Fruit fly (Drosophila melanogaster): Measurements from ENCODE around the gene CG13722.

CG13722 gene

DNA sequence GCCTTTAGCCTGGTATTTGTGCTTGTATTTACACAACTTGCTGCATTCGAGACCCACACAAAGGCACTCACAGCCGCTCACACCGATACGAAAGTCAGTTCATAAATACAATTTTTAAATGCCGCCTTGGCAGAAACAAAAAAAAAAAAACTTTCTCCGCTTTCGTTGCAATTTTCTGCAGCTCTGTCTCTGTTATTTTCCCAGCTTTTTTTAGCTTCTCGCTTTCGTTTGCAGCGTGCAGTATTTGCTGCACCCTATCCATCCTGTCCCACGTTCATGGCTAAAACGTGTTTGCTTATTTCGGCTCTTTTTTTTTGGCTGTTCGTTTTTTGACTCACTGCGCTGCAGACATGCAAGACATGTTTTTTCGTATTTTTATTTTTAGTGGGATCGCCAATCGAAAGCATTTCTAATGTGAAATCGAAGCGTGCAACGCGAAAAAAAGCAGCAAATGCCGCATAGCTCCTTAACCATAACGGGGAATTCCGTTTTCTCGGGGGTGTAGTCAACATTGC lies 28.7 kb upstream of the CG13722 start:
- peak; percentile 38 for TF ChIP-seq CG15336 (GFP tag; IDR thresholded peaks at IDR 0.05)
- peak; percentile 61 for TF ChIP-seq Eip78C (GFP tag)
- TF ChIP-seq Blimp-1 (GFP tag; optimal IDR thresholded peaks at IDR 0.05), result peak; percentile 91
- peak; percentile 7 for TF ChIP-seq CG32006 (GFP tag; optimal IDR thresholded peaks at IDR 0.05)
- no peak for TF ChIP-seq Sox15 (GFP tag; optimal IDR thresholded peaks at IDR 0.05)
- no peak for TF ChIP-seq spab (GFP tag; optimal IDR thresholded peaks at IDR 0.05)
- no peak for TF ChIP-seq CG9139 (GFP tag; optimal IDR thresholded peaks at IDR 0.05)
- TF ChIP-seq CG8119 (GFP tag; IDR thresholded peaks at IDR 0.05), result peak; percentile 70; the same call in 2 of the 3 replicates
- no peak for TF ChIP-seq vri (GFP tag; optimal IDR thresholded peaks at IDR 0.05)
- TF ChIP-seq salr (GFP tag; optimal IDR thresholded peaks at IDR 0.05), result no peak
- no peak for TF ChIP-seq pdm3 (GFP tag; optimal IDR thresholded peaks at IDR 0.05)
- no peak for TF ChIP-seq CG8632 (GFP tag; optimal IDR thresholded peaks at IDR 0.05)
- no peak for TF ChIP-seq CG7368 (GFP tag; optimal IDR thresholded peaks at IDR 0.05)
- 0 out of 3 replicates have a peak, but pooled peaks have one; percentile 27 for TF ChIP-seq CG6163 (GFP tag; IDR thresholded peaks at IDR 0.05)
- TF ChIP-seq CG6276 (GFP tag; optimal IDR thresholded peaks at IDR 0.05), result peak; percentile 33
- no peak for TF ChIP-seq Met (GFP tag; optimal IDR thresholded peaks at IDR 0.05)

DNA sequence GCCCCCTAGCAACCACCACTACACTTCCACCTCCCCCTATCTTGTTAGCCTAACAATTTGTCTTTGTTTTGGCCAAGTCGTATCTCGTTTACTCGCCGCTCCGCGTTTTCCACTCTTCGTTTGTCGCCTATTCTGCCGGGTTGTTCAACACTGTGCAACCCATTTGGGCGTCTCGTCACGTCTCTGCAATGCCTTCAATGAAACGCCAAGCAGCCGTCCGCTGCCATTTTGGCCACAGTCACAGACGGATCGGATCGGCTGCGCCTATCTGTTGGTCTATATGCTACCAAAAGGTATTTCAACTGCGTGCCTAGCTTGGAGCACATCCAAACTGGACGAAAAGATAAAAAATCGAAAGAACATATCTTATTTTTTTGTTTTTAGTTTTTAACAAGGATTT lies 25.6 kb upstream of the CG13722 start:
- peak; percentile 15 for TF ChIP-seq Eip78C (GFP tag)
- TF ChIP-seq CG4318 (GFP tag; optimal IDR thresholded peaks at IDR 0.05), result no peak
- no peak for TF ChIP-seq lz (GFP tag; optimal IDR thresholded peaks at IDR 0.05)
- 0 out of 2 replicates have a peak, but pooled peaks have one; percentile 12 for TF ChIP-seq CG15336 (GFP tag; IDR thresholded peaks at IDR 0.05)

DNA sequence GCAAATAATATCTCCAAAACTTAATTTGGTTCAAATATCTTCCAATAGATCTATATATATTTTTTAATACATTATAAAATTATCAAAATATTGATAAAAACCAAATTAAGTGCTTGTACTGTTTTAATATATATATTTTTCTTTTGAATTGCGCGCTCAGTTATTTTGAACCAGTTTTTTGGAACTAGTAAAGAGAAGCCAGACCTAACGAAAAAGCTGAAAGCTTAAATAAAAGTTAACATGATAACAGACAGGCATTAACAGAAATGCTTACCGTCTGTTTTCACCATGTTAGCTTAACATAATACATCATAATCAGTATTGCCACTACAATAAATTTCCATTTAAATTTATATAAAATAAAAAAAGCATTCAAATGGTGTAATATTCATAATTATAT lies 19.6 kb upstream of the CG13722 start:
- peak; percentile 21 for TF ChIP-seq Eip78C (GFP tag)
- no peak for TF ChIP-seq salr (GFP tag; optimal IDR thresholded peaks at IDR 0.05)
- no peak for TF ChIP-seq pdm3 (GFP tag; optimal IDR thresholded peaks at IDR 0.05)
- no peak for TF ChIP-seq net (GFP tag; optimal IDR thresholded peaks at IDR 0.05)
- TF ChIP-seq spab (GFP tag; optimal IDR thresholded peaks at IDR 0.05), result no peak
- TF ChIP-seq lz (GFP tag; optimal IDR thresholded peaks at IDR 0.05), result no peak

DNA sequence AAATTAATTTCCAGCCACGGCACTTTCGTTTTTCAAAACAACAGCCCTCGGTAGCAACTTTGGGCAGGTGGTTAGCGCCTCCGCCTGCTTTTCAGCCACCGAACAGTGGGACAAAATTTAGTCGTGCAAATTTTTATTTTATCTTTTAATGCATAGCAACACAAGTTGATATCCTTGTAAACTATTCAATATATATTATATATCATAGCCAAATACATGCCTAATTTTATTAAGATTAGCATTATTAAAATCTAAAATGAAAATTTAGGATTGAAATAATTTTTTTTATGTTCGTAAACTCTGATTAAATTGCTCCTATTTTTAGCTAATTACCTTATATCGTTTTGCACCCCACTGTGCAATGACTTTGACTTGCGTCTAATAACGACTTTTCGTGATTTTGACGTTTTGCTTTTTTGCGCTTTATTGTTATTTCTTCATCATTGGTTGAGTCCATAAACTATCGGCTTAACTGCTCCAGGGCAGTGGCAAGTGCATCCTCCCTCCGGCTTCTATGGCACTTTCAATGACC lies 18.2 kb upstream of the CG13722 start:
- TF ChIP-seq net (GFP tag; optimal IDR thresholded peaks at IDR 0.05) (peak; percentile 10), CG8119 (GFP tag; IDR thresholded peaks at IDR 0.05) (peak; percentile 83), CG6854 (GFP tag; optimal IDR thresholded peaks at IDR 0.05) (no peak), Hr4 (GFP tag; optimal IDR thresholded peaks at IDR 0.05) (peak; percentile 66), salr (GFP tag; optimal IDR thresholded peaks at IDR 0.05) (peak in 1 of 2 experiments; percentile 10), CG32006 (GFP tag; optimal IDR thresholded peaks at IDR 0.05) (peak; percentile 73), vri (GFP tag; optimal IDR thresholded peaks at IDR 0.05) (no peak), CG11762 (GFP tag; optimal IDR thresholded peaks at IDR 0.05; ENCODE audit: insufficient read depth) (no peak), CG4318 (GFP tag; optimal IDR thresholded peaks at IDR 0.05) (peak; percentile 61), Sox14 (GFP tag; optimal IDR thresholded peaks at IDR 0.05) (no peak), CG1621 (tag; optimal IDR thresholded peaks at IDR 0.05) (no peak), CG8632 (GFP tag; optimal IDR thresholded peaks at IDR 0.05) (peak; percentile 2), Eip78C (GFP tag) (peak; percentile 77), CG10669 (GFP tag; optimal IDR thresholded peaks at IDR 0.05) (no peak), Ets21C (GFP tag; optimal IDR thresholded peaks at IDR 0.05) (no peak), topi (GFP tag; optimal IDR thresholded peaks at IDR 0.05) (no peak), Ets96B (tag; optimal IDR thresholded peaks at IDR 0.05) (no peak), CG31627 (GFP tag; optimal IDR thresholded peaks at IDR 0.05) (no peak), pdm3 (GFP tag; optimal IDR thresholded peaks at IDR 0.05) (no peak), achi (GFP tag; optimal IDR thresholded peaks at IDR 0.05) (peak; percentile 10), CG34406 (GFP tag; optimal IDR thresholded peaks at IDR 0.05) (peak; percentile 2), CG15336 (GFP tag; IDR thresholded peaks at IDR 0.05) (peak; percentile 77), Eip93F (GFP tag; optimal IDR thresholded peaks at IDR 0.05) (no peak), svp (GFP tag) (peak; percentile 14), Lpt (GFP tag; optimal IDR thresholded peaks at IDR 0.05) (no peak), Gug (GFP tag; IDR thresholded peaks at IDR 0.05) (no peak), OdsH (GFP tag; optimal IDR thresholded peaks at IDR 0.05) (peak; percentile 13), fd59A (GFP tag; optimal IDR thresholded peaks at IDR 0.05) (no peak), dac (GFP tag; optimal IDR thresholded peaks at IDR 0.05) (no peak)
